Worm (Caenorhabditis elegans) whole organism, L4 larva: ENCODE measurements around the gene ZC13.10.

Experiments used
- F10B5.3 ChIP-seq: sonication (generic microtip); optimal IDR thresholded peaks from 2 replicates; lab custom pipeline; 2016; ENCODE audit warnings: mild to moderate bottlenecking, missing genetic modification characterization, missing compliant biosample characterization
- F26F4.8 ChIP-seq: fragments of 200-800 bp; sonication (Bioruptor generic); conservative IDR thresholded peaks from 2 replicates; pipeline ENCODE4 v1.3.6; 2022; ENCODE audit warnings: missing genetic modification characterization, missing compliant biosample characterization
- F37D6.2 ChIP-seq: sonication (generic microtip); optimal IDR thresholded peaks from 2 replicates; lab custom pipeline; 2016; ENCODE audit warnings: mild to moderate bottlenecking, missing genetic modification characterization, missing compliant biosample characterization
- R02D3.7 ChIP-seq: fragments of 150-350 bp; sonication (generic microtip); optimal IDR thresholded peaks from 3 replicates; lab custom pipeline; 2014; ENCODE audit warnings: missing biosample characterization, missing genetic modification characterization
- Y105C5A.15 ChIP-seq: fragments of 200-800 bp; sonication (Bioruptor generic); IDR thresholded peaks from 2 replicates; pipeline ENCODE4 v1.3.6; 2022; ENCODE audit warnings: missing genetic modification characterization, missing compliant biosample characterization
- ZK546.5 ChIP-seq, 2 experiments: sonication (generic microtip); optimal IDR thresholded peaks; 2 replicates each; lab custom pipeline; 2017; ENCODE audit warnings: missing biosample characterization in 2 of 2, missing genetic modification characterization in 2 of 2
- aha-1 ChIP-seq: fragments of 150-350 bp; peaks from one replicate; lab custom pipeline; 2014; ENCODE audit warnings: missing biosample characterization, missing genetic modification characterization
- ama-1 ChIP-seq: fragments of 150-350 bp; optimal IDR thresholded peaks from 2 replicates; lab custom pipeline; 2014; ENCODE audit warnings: inconsistent platforms, mixed read lengths
- arid-1 ChIP-seq: fragments of 200-800 bp; sonication (Bioruptor generic); conservative IDR thresholded peaks from 2 replicates; pipeline ENCODE4 v1.3.6; 2022; ENCODE audit warnings: missing genetic modification reagents, missing genetic modification characterization, missing compliant biosample characterization
- attf-4 ChIP-seq: sonication (generic microtip); optimal IDR thresholded peaks from 3 replicates; lab custom pipeline; 2017; ENCODE audit warnings: missing biosample characterization, missing genetic modification characterization
- ceh-20 ChIP-seq: fragments of 200-800 bp; sonication (Bioruptor generic); IDR thresholded peaks from 2 replicates; pipeline ENCODE4 v1.3.6; 2022; ENCODE audit warnings: missing genetic modification reagents, missing genetic modification characterization, missing compliant biosample characterization
- ceh-32 ChIP-seq: sonication (generic microtip); optimal IDR thresholded peaks from 2 replicates; lab custom pipeline; 2016; ENCODE audit warnings: mild to moderate bottlenecking, missing genetic modification characterization, missing compliant biosample characterization; ENCODE audit not compliant: poor library complexity
- ceh-44 ChIP-seq: fragments of 200-800 bp; sonication (Bioruptor generic); IDR thresholded peaks from 2 replicates; pipeline ENCODE4 v1.3.6; 2022; ENCODE audit warnings: missing genetic modification reagents, missing genetic modification characterization, missing compliant biosample characterization
- ceh-62 ChIP-seq: sonication (generic microtip); optimal IDR thresholded peaks from 2 replicates; lab custom pipeline; 2017; ENCODE audit warnings: missing biosample characterization, missing genetic modification characterization
- ces-1 ChIP-seq: fragments of 150-350 bp; sonication (generic microtip); optimal IDR thresholded peaks from 4 replicates; lab custom pipeline; 2014; ENCODE audit warnings: missing biosample characterization, missing genetic modification reagents, missing genetic modification characterization
- cey-2 ChIP-seq: sonication (generic microtip); optimal IDR thresholded peaks from 3 replicates; lab custom pipeline; 2017; ENCODE audit warnings: missing genetic modification characterization, mild to moderate bottlenecking, missing compliant biosample characterization, antibody characterized with exemption, borderline replicate concordance; ENCODE audit not compliant: insufficient read depth
- daf-12 ChIP-seq: fragments of 150-350 bp; optimal IDR thresholded peaks from 2 replicates; lab custom pipeline; 2014; ENCODE audit warnings: missing biosample characterization, missing genetic modification reagents, missing genetic modification characterization
- daf-16 ChIP-seq, 3 experiments: sonication (generic microtip); optimal IDR thresholded peaks; 2 replicates each; lab custom pipeline; 2016 to 2017; ENCODE audit warnings: missing genetic modification characterization in 3 of 3, missing genetic modification reagents in 3 of 3, mild to moderate bottlenecking in 2 of 3, missing compliant biosample characterization in 2 of 3, missing biosample characterization in 1 of 3, moderate library complexity in 1 of 3
- dve-1 ChIP-seq: sonication (generic microtip); optimal IDR thresholded peaks from 2 replicates; lab custom pipeline; 2017; ENCODE audit warnings: antibody characterized with exemption, mild to moderate bottlenecking, missing genetic modification characterization, missing compliant biosample characterization; ENCODE audit not compliant: insufficient read depth
- egl-27 ChIP-seq: sonication (generic microtip); optimal IDR thresholded peaks from 3 replicates; lab custom pipeline; 2017; ENCODE audit warnings: missing biosample characterization, missing genetic modification reagents, missing genetic modification characterization
- egl-43 ChIP-seq: fragments of 200-800 bp; sonication (Bioruptor generic); IDR thresholded peaks from 2 replicates; pipeline ENCODE4 v1.3.6; 2022; ENCODE audit warnings: missing genetic modification reagents, missing genetic modification characterization, missing compliant biosample characterization
- fkh-10 ChIP-seq: fragments of 150-350 bp; optimal IDR thresholded peaks from 2 replicates; lab custom pipeline; 2014; ENCODE audit warnings: missing biosample characterization, missing genetic modification reagents, missing genetic modification characterization
- hif-1 ChIP-seq, 2 experiments: sonication (generic microtip); optimal IDR thresholded peaks; 2 replicates each; lab custom pipeline; 2016 to 2017; ENCODE audit warnings: missing compliant biosample characterization in 2 of 2, missing genetic modification characterization in 2 of 2, missing genetic modification reagents in 2 of 2, missing genotype in 2 of 2, mild to moderate bottlenecking in 1 of 2
- jun-1 ChIP-seq: fragments of 150-350 bp; optimal IDR thresholded peaks from 2 replicates; lab custom pipeline; 2014; ENCODE audit warnings: missing biosample characterization, missing genetic modification reagents, missing genetic modification characterization
- lim-7 ChIP-seq: fragments of 200-800 bp; sonication (Bioruptor generic); IDR thresholded peaks from 2 replicates; pipeline ENCODE4 v1.3.6; 2022; ENCODE audit warnings: missing genetic modification characterization, missing compliant biosample characterization
- lin-13 ChIP-seq: fragments of 150-350 bp; optimal IDR thresholded peaks from 2 replicates; lab custom pipeline; 2014; ENCODE audit warnings: missing biosample characterization, missing genetic modification reagents, missing genetic modification characterization
- lin-29 ChIP-seq: fragments of 200-800 bp; sonication (Bioruptor generic); IDR thresholded peaks from 2 replicates; pipeline ENCODE4 v1.3.6; 2022; ENCODE audit warnings: missing genetic modification reagents, missing genetic modification characterization, missing compliant biosample characterization
- lsy-2 ChIP-seq, 2 experiments: fragments of 150-350 bp in 1 of 2; sonication (generic microtip) in 1 of 2; optimal IDR thresholded peaks; 2 replicates each; lab custom pipeline; 2014 to 2017; ENCODE audit warnings: missing biosample characterization in 2 of 2, missing genetic modification characterization in 2 of 2
- madf-5 ChIP-seq, 2 experiments: fragments of 200-800 bp; sonication (Bioruptor generic); IDR thresholded peaks; 2 replicates each; pipeline ENCODE4 v1.3.6; 2022; ENCODE audit warnings: missing compliant biosample characterization in 2 of 2, missing genetic modification characterization in 2 of 2
- madf-9 ChIP-seq: fragments of 200-800 bp; sonication (Bioruptor generic); conservative IDR thresholded peaks from 2 replicates; pipeline ENCODE4 v1.3.6; 2022; ENCODE audit warnings: missing genetic modification reagents, missing genetic modification characterization, missing compliant biosample characterization
- mdt-29 ChIP-seq: fragments of 200-800 bp; sonication (Bioruptor generic); IDR thresholded peaks from 2 replicates; pipeline ENCODE4 v1.3.6; 2022; ENCODE audit warnings: missing genetic modification reagents, missing genetic modification characterization, missing compliant biosample characterization
- mxl-2 ChIP-seq: fragments of 200-800 bp; sonication (Bioruptor generic); conservative IDR thresholded peaks from 2 replicates; pipeline ENCODE4 v1.3.6; 2022; ENCODE audit warnings: missing genetic modification reagents, missing genetic modification characterization, missing compliant biosample characterization
- nhr-10 ChIP-seq: fragments of 150-350 bp; optimal IDR thresholded peaks from 2 replicates; lab custom pipeline; 2014; ENCODE audit warnings: missing biosample characterization, missing genetic modification characterization
- nhr-237 ChIP-seq: sonication (generic microtip); optimal IDR thresholded peaks from 2 replicates; lab custom pipeline; 2017; ENCODE audit warnings: missing biosample characterization, missing genetic modification characterization
- nhr-25 ChIP-seq: sonication (generic microtip); optimal IDR thresholded peaks from 2 replicates; lab custom pipeline; 2017; ENCODE audit warnings: missing genetic modification characterization, mild to moderate bottlenecking, missing compliant biosample characterization, antibody characterized with exemption, moderate library complexity, borderline replicate concordance; ENCODE audit not compliant: insufficient read depth
- nhr-48 ChIP-seq: sonication (generic microtip); optimal IDR thresholded peaks from 2 replicates; lab custom pipeline; 2016; ENCODE audit warnings: mild to moderate bottlenecking, missing genetic modification characterization, missing compliant biosample characterization
- nhr-77 ChIP-seq: fragments of 150-350 bp; optimal IDR thresholded peaks from 2 replicates; lab custom pipeline; 2014; ENCODE audit warnings: missing biosample characterization, missing genetic modification characterization
- php-3 ChIP-seq: fragments of 200-800 bp; sonication (Bioruptor generic); IDR thresholded peaks from 2 replicates; pipeline ENCODE4 v1.3.6; 2022; ENCODE audit warnings: missing genetic modification reagents, missing genetic modification characterization, missing compliant biosample characterization
- saeg-2 ChIP-seq: fragments of 200-800 bp; sonication (Bioruptor generic); IDR thresholded peaks from 2 replicates; pipeline ENCODE4 v1.3.6; 2022; ENCODE audit warnings: missing genetic modification reagents, missing genetic modification characterization, missing compliant biosample characterization
- sdz-12 ChIP-seq: fragments of 200-800 bp; sonication (Bioruptor generic); optimal IDR thresholded peaks from 2 replicates; lab custom pipeline; 2018; ENCODE audit warnings: mild to moderate bottlenecking, missing genetic modification characterization, missing compliant biosample characterization
- set-16 ChIP-seq: fragments of 200-800 bp; sonication (Bioruptor generic); IDR thresholded peaks from 2 replicates; pipeline ENCODE4 v1.3.6; 2022; ENCODE audit warnings: missing genetic modification reagents, missing genetic modification characterization, missing compliant biosample characterization
- snpc-4 ChIP-seq: fragments of 150-350 bp; optimal IDR thresholded peaks from 2 replicates; lab custom pipeline; 2014; ENCODE audit warnings: missing biosample characterization, missing genetic modification characterization
- spr-3 ChIP-seq: fragments of 200-800 bp; sonication (Bioruptor generic); optimal IDR thresholded peaks from 2 replicates; lab custom pipeline; 2018; ENCODE audit warnings: mild to moderate bottlenecking, missing genetic modification characterization, missing compliant biosample characterization
- tag-97 ChIP-seq: fragments of 200-800 bp; sonication (Bioruptor generic); IDR thresholded peaks from 2 replicates; pipeline ENCODE4 v1.3.6; 2022; ENCODE audit warnings: missing genetic modification characterization, missing compliant biosample characterization
- unc-62 ChIP-seq, 3 experiments: fragments of 150-350 bp in 1 of 3; sonication (generic microtip); optimal IDR thresholded peaks in 2 of 3; peaks in 1 of 3; 1 replicate in 1 of 3; 2 replicates in 2 of 3; lab custom pipeline; 2014 to 2017; ENCODE audit warnings: missing biosample characterization in 3 of 3, missing genetic modification characterization in 3 of 3, missing genetic modification reagents in 3 of 3, missing genotype in 1 of 3
- zip-2 ChIP-seq: fragments of 150-350 bp; optimal IDR thresholded peaks from 2 replicates; lab custom pipeline; 2014; ENCODE audit warnings: missing biosample characterization, missing genetic modification characterization

ZC13.10 gene

DNA sequence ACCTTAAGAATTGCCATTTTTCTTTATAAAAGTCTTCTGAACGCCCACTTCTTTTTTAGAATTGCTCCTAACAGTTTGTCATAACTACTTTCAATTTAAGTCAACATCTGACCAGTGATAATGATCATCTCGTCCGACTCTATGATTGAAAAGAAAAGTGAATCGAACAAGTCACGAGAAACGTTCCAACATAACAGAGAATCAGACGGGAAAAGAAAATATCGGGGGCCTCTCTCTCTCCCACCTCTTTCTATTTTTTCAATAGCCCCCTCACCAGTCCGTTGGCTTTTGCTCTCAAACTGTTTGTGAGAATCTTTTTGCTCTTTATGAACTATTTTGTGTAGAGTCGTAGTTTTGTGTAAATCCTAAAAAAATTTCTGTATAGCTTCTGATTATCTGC, 25.2 kb upstream of the ZC13.10 start (continued):
- TF ChIP-seq zip-2 (no peak), jun-1 (tag; lab: Kevin White, UChicago) (no peak)

ce11 chrX:926125-926524, 23.7 kb upstream of the ZC13.10 start:
- peak in 1 of 2 experiments; percentile 91 for TF ChIP-seq unc-62 (GFP tag; optimal IDR thresholded peaks at IDR 0.05 in 1 of 2; lab: Kevin White, UChicago)
- no peak for TF ChIP-seq unc-62 (tag; optimal IDR thresholded peaks at IDR 0.05; lab: Kevin White, UChicago)
- no peak for TF ChIP-seq ZK546.5 (tag; optimal IDR thresholded peaks at IDR 0.05; lab: Kevin White, UChicago)
- TF ChIP-seq, all 104 proteins: peak for 1

ce11 chrX:924495-925008, 22.1 kb upstream of the ZC13.10 start, which contains the start of the genes pifk-1 and tbc-11:
TSS of gene pifk-1 (minus strand) at chrX:924511.
TSS of gene tbc-11 (plus strand) at chrX:924958.
- no peak for TF ChIP-seq nhr-237 (tag; lab: Kevin White, UChicago)
- no peak for TF ChIP-seq ceh-62 (tag; lab: Kevin White, UChicago)
- no peak for TF ChIP-seq aha-1 (tag; lab: Kevin White, UChicago)
- TF ChIP-seq nhr-25 (tag; lab: Kevin White, UChicago): peak; percentile 39
- TF ChIP-seq daf-16 (GFP tag; optimal IDR thresholded peaks at IDR 0.05; lab: Kevin White, UChicago): no peak
- TF ChIP-seq daf-16 (tag; optimal IDR thresholded peaks at IDR 0.05; lab: Kevin White, UChicago): peak; percentile 82
- no peak for TF ChIP-seq cey-2 (tag; lab: Kevin White, UChicago)
- TF ChIP-seq lin-13 (GFP tag; lab: Kevin White, UChicago): peak; percentile 40
- TF ChIP-seq attf-4: no peak
- no peak for TF ChIP-seq mdt-29 (GFP tag; lab: Robert Waterston, UW)
- TF ChIP-seq ZK546.5 (tag; optimal IDR thresholded peaks at IDR 0.05; lab: Kevin White, UChicago): no peak
- TF ChIP-seq ama-1: no peak
- no peak for TF ChIP-seq Y105C5A.15 (GFP tag; lab: Robert Waterston, UW)
- no peak for TF ChIP-seq set-16
- TF ChIP-seq ces-1 (GFP tag; lab: Kevin White, UChicago): no peak
- peak; percentile 46 for TF ChIP-seq nhr-77
- TF ChIP-seq madf-5 (GFP tag; IDR thresholded peaks at IDR 0.05; lab: Robert Waterston, UW): no peak
- no peak for TF ChIP-seq sdz-12 (GFP tag; lab: Kevin White, UChicago)
- no peak for TF ChIP-seq R02D3.7
- no peak for TF ChIP-seq fkh-10 (GFP tag; lab: Kevin White, UChicago)
- TF ChIP-seq snpc-4 (tag; lab: Kevin White, UChicago): no peak
- no peak for TF ChIP-seq ceh-20
- no peak for TF ChIP-seq F10B5.3 (tag; lab: Kevin White, UChicago)
- TF ChIP-seq daf-12 (tag; lab: Kevin White, UChicago): no peak
- TF ChIP-seq lin-29 (GFP tag; lab: Robert Waterston, UW): no peak
- TF ChIP-seq lsy-2 (tag; optimal IDR thresholded peaks at IDR 0.05; lab: Kevin White, UChicago): peak in 1 of 2 experiments; percentile 70
- no peak for TF ChIP-seq ceh-32 (tag; lab: Kevin White, UChicago)
- TF ChIP-seq spr-3 (GFP tag; lab: Kevin White, UChicago): no peak
- TF ChIP-seq egl-43 (GFP tag; lab: Robert Waterston, UW): no peak
- TF ChIP-seq hif-1 (tag; optimal IDR thresholded peaks at IDR 0.05; lab: Kevin White, UChicago): peak in 1 of 2 experiments; percentile 46
- TF ChIP-seq F26F4.8: no peak
- no peak for TF ChIP-seq madf-9 (GFP tag; lab: Robert Waterston, UW)
- TF ChIP-seq saeg-2: no peak
- no peak for TF ChIP-seq mxl-2 (GFP tag; lab: Robert Waterston, UW)
- no peak for TF ChIP-seq php-3 (GFP tag; lab: Robert Waterston, UW)
- TF ChIP-seq jun-1 (tag; lab: Kevin White, UChicago): no peak
- no peak for TF ChIP-seq lim-7
- TF ChIP-seq nhr-10 (tag; lab: Kevin White, UChicago): no peak
- 0 out of 2 replicates have a peak, but pooled peaks have one; percentile 41 for TF ChIP-seq arid-1 (GFP tag; lab: Robert Waterston, UW)
- peak; percentile 82 for TF ChIP-seq dve-1 (tag; lab: Kevin White, UChicago)
- no peak for TF ChIP-seq F37D6.2 (tag; lab: Kevin White, UChicago)
- TF ChIP-seq ceh-44 (GFP tag; lab: Robert Waterston, UW): no peak
- no peak for TF ChIP-seq nhr-48 (tag; lab: Kevin White, UChicago)
- TF ChIP-seq tag-97: no peak
- TF ChIP-seq egl-27 (tag; lab: Kevin White, UChicago): no peak
